Worm (Caenorhabditis elegans) whole organism, early embryonic: ENCODE results near the gene M199.134.

ENCODE experiments used
- F13C5.2 ChIP-seq: sonication (generic microtip); optimal IDR thresholded peaks from 2 replicates; lab custom pipeline; 2017; ENCODE audit warnings: mild to moderate bottlenecking, missing genetic modification characterization, inconsistent platforms, missing compliant biosample characterization
- aly-1 ChIP-seq: sonication (generic microtip); optimal IDR thresholded peaks from 2 replicates; lab custom pipeline; 2016; ENCODE audit warnings: missing genetic modification characterization, missing compliant biosample characterization
- ama-1 ChIP-seq: fragments of 150-350 bp; optimal IDR thresholded peaks from 2 replicates; lab custom pipeline; 2014
- ceh-13 ChIP-seq: fragments of 200-800 bp; sonication (Bioruptor generic); optimal IDR thresholded peaks from 2 replicates; lab custom pipeline; 2018; ENCODE audit warnings: mild to moderate bottlenecking, missing genetic modification characterization, missing compliant biosample characterization
- ceh-36 ChIP-seq: sonication (generic microtip); optimal IDR thresholded peaks from 2 replicates; lab custom pipeline; 2016; ENCODE audit warnings: missing genetic modification characterization, inconsistent platforms, missing compliant biosample characterization
- ets-7 ChIP-seq: sonication (generic microtip); optimal IDR thresholded peaks from 2 replicates; lab custom pipeline; 2016; ENCODE audit warnings: missing genotype, missing genetic modification characterization, missing compliant biosample characterization
- flt-1 ChIP-seq: fragments of 200-800 bp; sonication (Bioruptor generic); IDR thresholded peaks from 2 replicates; pipeline ENCODE4 v1.3.6; 2022; ENCODE audit warnings: missing genetic modification characterization, missing compliant biosample characterization
- hmbx-1 ChIP-seq: sonication (generic microtip); optimal IDR thresholded peaks from 2 replicates; lab custom pipeline; 2016; ENCODE audit warnings: mild to moderate bottlenecking, missing genetic modification characterization, missing compliant biosample characterization
- hnd-1 ChIP-seq: sonication (generic microtip); optimal IDR thresholded peaks from 2 replicates; lab custom pipeline; 2016; ENCODE audit warnings: missing genetic modification characterization, missing compliant biosample characterization
- pes-1 ChIP-seq: fragments of 200-800 bp; sonication (Bioruptor generic); IDR thresholded peaks from 2 replicates; pipeline ENCODE4 v1.3.6; 2022; ENCODE audit warnings: missing genetic modification reagents, missing genetic modification characterization, missing compliant biosample characterization
- scrt-1 ChIP-seq: fragments of 200-800 bp; sonication (Bioruptor generic); IDR thresholded peaks from 2 replicates; pipeline ENCODE4 v1.3.6; 2022; ENCODE audit warnings: missing genetic modification characterization, missing compliant biosample characterization
- sea-1 ChIP-seq: fragments of 200-800 bp; sonication (Bioruptor generic); conservative IDR thresholded peaks from 2 replicates; pipeline ENCODE4 v1.3.6; 2022; ENCODE audit warnings: missing genetic modification characterization, missing compliant biosample characterization
- tbx-11 ChIP-seq: fragments of 200-800 bp; sonication (Bioruptor generic); IDR thresholded peaks from 2 replicates; pipeline ENCODE4 v1.3.6; 2022; ENCODE audit warnings: missing genetic modification characterization, missing compliant biosample characterization
- tbx-37 ChIP-seq: fragments of 200-800 bp; sonication (Bioruptor generic); conservative IDR thresholded peaks from 2 replicates; pipeline ENCODE4 v1.3.6; 2022; ENCODE audit warnings: missing genetic modification reagents, missing genetic modification characterization, missing compliant biosample characterization

DNA sequence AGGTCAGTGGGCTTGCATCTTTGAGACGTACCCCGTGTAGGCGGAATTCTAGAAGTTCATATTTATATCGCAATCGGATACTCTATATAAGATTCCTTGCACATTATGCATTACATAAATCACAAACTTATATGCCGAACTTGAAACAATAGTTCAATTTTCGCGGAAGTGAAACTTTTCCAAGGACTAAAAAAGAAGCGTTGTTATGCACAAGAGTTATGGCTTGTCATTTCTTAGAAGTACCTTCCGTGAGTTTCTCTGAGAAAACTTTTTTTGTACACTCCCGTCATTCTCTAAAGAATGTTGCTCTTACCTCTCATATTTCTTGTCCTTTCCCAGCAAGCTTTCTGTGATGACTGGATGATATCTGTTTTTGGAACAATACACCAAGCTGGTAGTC lies 5.4 kb upstream of the M199.134 start, which contains the start of gene M199.136:
- TF ChIP-seq ets-7 (tag; lab: Kevin White, UChicago) (no peak), sea-1 (GFP tag; lab: Robert Waterston, UW) (no peak), aly-1 (tag; lab: Kevin White, UChicago) (no peak), tbx-11 (GFP tag; lab: Robert Waterston, UW) (no peak), ceh-36 (tag; lab: Kevin White, UChicago) (no peak), hmbx-1 (tag; lab: Kevin White, UChicago) (no peak), pes-1 (GFP tag; lab: Robert Waterston, UW) (no peak), tbx-37 (no peak), F13C5.2 (no peak), hnd-1 (no peak), ama-1 (lab: Kevin White, UChicago) (no peak), scrt-1 (no peak), flt-1 (no peak), ceh-13 (GFP tag; lab: Kevin White, UChicago) (no peak)
